Worm (Caenorhabditis elegans): ENCODE results near the gene C29E4.12.

C29E4.12 gene

DNA sequence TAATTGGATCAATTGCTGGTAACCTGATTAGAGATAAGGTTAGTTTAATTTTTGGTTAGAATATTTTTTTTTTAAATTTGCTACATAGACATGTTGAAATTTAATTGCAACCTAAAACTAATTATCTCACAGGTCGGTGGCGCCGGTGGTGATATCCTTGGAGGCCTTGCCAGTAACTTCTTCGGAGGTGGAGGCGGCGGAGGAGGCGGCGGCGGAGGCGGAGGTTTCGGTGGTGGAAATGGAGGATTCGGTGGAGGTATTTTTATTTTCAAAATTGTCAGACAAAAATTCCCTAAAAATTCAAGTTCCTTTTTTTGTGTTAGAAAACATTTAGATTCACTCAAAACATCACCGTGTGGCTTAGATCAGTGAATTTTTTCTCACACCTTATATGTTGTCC is 40.3 kb downstream of the C29E4.12 start:
- no peak for TF ChIP-seq attf-4 (tag; optimal IDR thresholded peaks at IDR 0.05)
- TF ChIP-seq set-16 (GFP tag; IDR thresholded peaks at IDR 0.05): peak; percentile 66
- no peak for TF ChIP-seq Y5F2A.4 (GFP tag; optimal IDR thresholded peaks at IDR 0.05)
- TF ChIP-seq nhr-6 (tag; optimal IDR thresholded peaks at IDR 0.05): no peak
- TF ChIP-seq mes-2 (tag; optimal IDR thresholded peaks at IDR 0.05; ENCODE audit: poor library complexity, severe bottlenecking): no peak
- TF ChIP-seq F44E2.7 (GFP tag; IDR thresholded peaks at IDR 0.05): no peak
- no peak for TF ChIP-seq lin-1 (GFP tag; IDR thresholded peaks at IDR 0.05)

DNA sequence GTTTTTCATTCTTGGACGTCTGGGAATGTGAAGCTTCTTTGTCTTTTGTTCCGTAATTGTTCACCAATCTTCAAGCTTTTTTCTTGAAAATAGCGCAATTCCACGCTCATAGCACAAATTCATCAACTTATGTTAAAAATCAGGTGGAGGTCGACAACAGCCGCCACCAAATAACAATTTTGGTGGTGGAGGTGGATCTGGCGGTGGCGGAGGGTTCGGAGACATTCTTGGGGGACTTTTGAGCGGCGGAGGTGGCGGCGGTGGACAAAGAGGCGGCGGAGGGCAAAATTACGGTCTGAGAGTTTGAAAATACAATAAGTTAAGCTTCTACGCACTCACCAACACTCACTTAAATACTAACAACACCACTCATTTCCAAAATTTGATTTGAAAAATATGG is 41.0 kb downstream of the C29E4.12 start:
- TF ChIP-seq tra-1 (GFP tag; IDR thresholded peaks at IDR 0.05) (no peak), aha-1 (tag) (peak; percentile 11), fos-1 (tag; optimal IDR thresholded peaks at IDR 0.05) (no peak), ama-1 (optimal IDR thresholded peaks at IDR 0.05) (no peak), nhr-11 (tag; optimal IDR thresholded peaks at IDR 0.05) (no peak), gei-8 (GFP tag; optimal IDR thresholded peaks at IDR 0.05) (no peak), mep-1 (tag; optimal IDR thresholded peaks at IDR 0.05) (no peak), nhr-6 (tag; optimal IDR thresholded peaks at IDR 0.05) (no peak), duxl-1 (tag; optimal IDR thresholded peaks at IDR 0.05; ENCODE audit: poor library complexity) (no peak), lin-15B (tag; optimal IDR thresholded peaks at IDR 0.05) (no peak), nhr-28 (tag; optimal IDR thresholded peaks at IDR 0.05) (no peak), set-16 (GFP tag; IDR thresholded peaks at IDR 0.05) (peak; percentile 64), nhr-10 (tag; optimal IDR thresholded peaks at IDR 0.05) (no peak), sdz-12 (GFP tag; optimal IDR thresholded peaks at IDR 0.05) (no peak), snpc-1.2 (GFP tag; IDR thresholded peaks at IDR 0.05) (0 out of 2 replicates have a peak, but pooled peaks have one; percentile 8), D1046.2 (GFP tag; IDR thresholded peaks at IDR 0.05) (peak; percentile 57; the same call in 1 of the 2 replicates), madf-9 (GFP tag; conservative IDR thresholded peaks at IDR 0.05) (no peak), cey-2 (tag; optimal IDR thresholded peaks at IDR 0.05; ENCODE audit: borderline replicate concordance, insufficient read depth) (no peak), ceh-28 (tag; optimal IDR thresholded peaks at IDR 0.05) (no peak), pha-4 (GFP tag; IDR thresholded peaks at IDR 0.05) (no peak), pha-4 (tag; optimal IDR thresholded peaks at IDR 0.05) (no peak), ZK546.5 (tag; optimal IDR thresholded peaks at IDR 0.05) (no peak), dmd-8 (GFP tag; IDR thresholded peaks at IDR 0.05) (no peak), tag-97 (GFP tag; IDR thresholded peaks at IDR 0.05) (no peak)

DNA sequence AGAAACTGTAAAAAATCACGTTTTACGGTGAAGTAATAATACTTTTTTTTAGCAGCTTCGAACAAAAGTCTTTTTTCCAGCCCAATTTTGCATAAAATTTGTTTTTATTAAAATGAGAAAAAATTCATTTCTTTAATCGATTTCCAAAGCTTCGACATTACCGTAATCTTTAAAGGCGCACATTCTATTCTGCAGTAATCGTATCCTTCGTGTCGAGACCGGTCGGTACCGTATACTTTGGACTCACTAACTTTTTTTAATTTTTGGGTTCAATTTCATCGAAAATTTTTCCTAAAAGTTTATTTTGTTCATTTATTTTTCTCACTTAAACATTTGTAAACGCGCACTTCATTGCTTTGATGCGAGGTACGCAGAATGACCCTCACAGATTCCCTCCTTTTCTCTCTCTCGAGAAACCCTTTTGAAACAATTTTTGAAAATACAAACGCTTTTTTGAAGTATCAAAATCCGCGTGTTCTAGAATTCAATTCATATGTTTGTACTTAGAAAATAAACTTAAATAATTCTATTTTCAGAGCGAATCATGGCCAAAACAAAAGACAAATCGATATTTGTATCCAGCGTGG is 45.7 kb downstream of the C29E4.12 start, which contains the start of gene hrpk-2:
Gene hrpk-2, plus strand, starts transcription at position 537 of the 587 bp plus-strand sequence.
- TF ChIP-seq F10B5.3 (tag; optimal IDR thresholded peaks at IDR 0.05) (no peak), lin-13 (GFP tag; optimal IDR thresholded peaks at IDR 0.05) (no peak), nhr-41 (GFP tag; IDR thresholded peaks at IDR 0.05) (no peak), nhr-10 (tag; optimal IDR thresholded peaks at IDR 0.05) (no peak), ceh-82 (tag; optimal IDR thresholded peaks at IDR 0.05) (no peak), lin-15B (tag; optimal IDR thresholded peaks at IDR 0.05) (no peak), mxl-2 (GFP tag; conservative IDR thresholded peaks at IDR 0.05) (no peak), mes-2 (tag; optimal IDR thresholded peaks at IDR 0.05; ENCODE audit: poor library complexity, severe bottlenecking) (no peak), vab-7 (GFP tag; IDR thresholded peaks at IDR 0.05) (no peak), arid-1 (GFP tag; conservative IDR thresholded peaks at IDR 0.05) (no peak), F44E2.7 (GFP tag; IDR thresholded peaks at IDR 0.05) (no peak), nhr-25 (tag; optimal IDR thresholded peaks at IDR 0.05; ENCODE audit: borderline replicate concordance, insufficient read depth) (no peak), duxl-1 (tag; optimal IDR thresholded peaks at IDR 0.05; ENCODE audit: poor library complexity) (no peak), ces-1 (GFP tag; optimal IDR thresholded peaks at IDR 0.05) (no peak), fkh-10 (GFP tag; optimal IDR thresholded peaks at IDR 0.05) (no peak), lim-7 (GFP tag; IDR thresholded peaks at IDR 0.05) (no peak), zag-1 (tag; optimal IDR thresholded peaks at IDR 0.05) (no peak), hmg-1.1 (GFP tag; IDR thresholded peaks at IDR 0.05) (no peak), lin-38 (GFP tag; IDR thresholded peaks at IDR 0.05) (no peak)
